Fruit fly (Drosophila melanogaster) whole organism, prepupa: Measurements from ENCODE around the gene Ulp1.

ENCODE experiments used
- Blimp-1 ChIP-seq: fragments of 200-800 bp; sonication (Bioruptor generic); optimal IDR thresholded peaks from 3 replicates; lab custom pipeline; 2017; ENCODE audit warnings: missing biosample characterization, missing genetic modification characterization, mild to moderate bottlenecking, moderate library complexity, missing genetic modification reagents
- CG10631 ChIP-seq: fragments of 200-800 bp; sonication (Bioruptor generic); optimal IDR thresholded peaks from 2 replicates; lab custom pipeline; 2016; ENCODE audit warnings: missing biosample characterization, missing genetic modification characterization
- CG11294 ChIP-seq: fragments of 200-800 bp; sonication (Bioruptor generic); IDR thresholded peaks from 2 replicates; pipeline ENCODE4 v1.3.6; 2022; ENCODE audit warnings: missing biosample characterization, missing genetic modification characterization
- CG11762 ChIP-seq: fragments of 200-800 bp; sonication (Bioruptor generic); optimal IDR thresholded peaks from 3 replicates; lab custom pipeline; 2016; ENCODE audit warnings: missing biosample characterization, missing genetic modification characterization; ENCODE audit not compliant: insufficient read depth
- CG15336 ChIP-seq: fragments of 200-800 bp; sonication (Bioruptor generic); IDR thresholded peaks from 2 replicates; pipeline ENCODE4 v1.3.6; 2022; ENCODE audit warnings: missing biosample characterization, missing genetic modification characterization
- CG3032 ChIP-seq: fragments of 200-800 bp; optimal IDR thresholded peaks from 2 replicates; lab custom pipeline; 2019; ENCODE audit warnings: missing biosample characterization, mild to moderate bottlenecking, missing genetic modification characterization, moderate library complexity
- CG32006 ChIP-seq: fragments of 200-800 bp; sonication (Bioruptor generic); optimal IDR thresholded peaks from 3 replicates; lab custom pipeline; 2017; ENCODE audit warnings: missing biosample characterization, mild to moderate bottlenecking, missing genetic modification characterization
- CG34406 ChIP-seq: fragments of 200-800 bp; sonication (Bioruptor generic); optimal IDR thresholded peaks from 3 replicates; lab custom pipeline; 2016; ENCODE audit warnings: missing biosample characterization, missing genetic modification characterization
- CG4318 ChIP-seq: fragments of 200-800 bp; sonication (Bioruptor generic); optimal IDR thresholded peaks from 3 replicates; lab custom pipeline; 2017; ENCODE audit warnings: missing biosample characterization, mild to moderate bottlenecking, missing genetic modification characterization
- CG6163 ChIP-seq: fragments of 200-800 bp; sonication (Bioruptor generic); IDR thresholded peaks from 3 replicates; pipeline ENCODE4 v1.3.6; 2022; ENCODE audit warnings: missing biosample characterization, missing genetic modification characterization
- CG6792 ChIP-seq: fragments of 200-800 bp; sonication (Bioruptor generic); optimal IDR thresholded peaks from 3 replicates; lab custom pipeline; 2016; ENCODE audit warnings: missing biosample characterization, missing genetic modification characterization
- CG7368 ChIP-seq: fragments of 200-800 bp; sonication (Bioruptor generic); optimal IDR thresholded peaks from 3 replicates; lab custom pipeline; 2016; ENCODE audit warnings: missing biosample characterization, missing genetic modification characterization
- CG9139 ChIP-seq: fragments of 200-800 bp; sonication (Bioruptor generic); optimal IDR thresholded peaks from 3 replicates; lab custom pipeline; 2017; ENCODE audit warnings: missing biosample characterization, mild to moderate bottlenecking, missing genetic modification characterization
- Eip75B ChIP-seq: fragments of 200-800 bp; sonication (Bioruptor generic); optimal IDR thresholded peaks from 3 replicates; lab custom pipeline; 2016; ENCODE audit warnings: missing biosample characterization, missing genetic modification characterization
- Ets96B ChIP-seq: fragments of 200-800 bp; optimal IDR thresholded peaks from 2 replicates; lab custom pipeline; 2019; ENCODE audit warnings: missing biosample characterization, mild to moderate bottlenecking, missing genetic modification characterization, moderate library complexity
- Gug ChIP-seq: fragments of 200-800 bp; sonication (Bioruptor generic); IDR thresholded peaks from 2 replicates; pipeline ENCODE4 v1.3.6; 2022; ENCODE audit warnings: missing biosample characterization, missing genetic modification characterization
- Hr38 ChIP-seq: sonication (Bioruptor generic); optimal IDR thresholded peaks from 2 replicates; lab custom pipeline; 2016; ENCODE audit warnings: missing biosample characterization, missing genetic modification characterization
- Hr39 ChIP-seq: fragments of 200-800 bp; sonication (Bioruptor generic); optimal IDR thresholded peaks from 2 replicates; lab custom pipeline; 2016; ENCODE audit warnings: missing biosample characterization, missing genetic modification characterization
- Hr4 ChIP-seq: fragments of 200-800 bp; sonication (Bioruptor generic); optimal IDR thresholded peaks from 3 replicates; lab custom pipeline; 2016; ENCODE audit warnings: missing biosample characterization, missing genetic modification characterization
- Lpt ChIP-seq: fragments of 200-800 bp; sonication (Bioruptor generic); optimal IDR thresholded peaks from 3 replicates; lab custom pipeline; 2016; ENCODE audit warnings: missing biosample characterization, missing genetic modification characterization
- Met ChIP-seq: fragments of 200-800 bp; sonication (Bioruptor generic); optimal IDR thresholded peaks from 3 replicates; lab custom pipeline; 2016; ENCODE audit warnings: missing biosample characterization, missing genetic modification characterization
- Sox102F ChIP-seq: fragments of 200-800 bp; sonication (Bioruptor generic); optimal IDR thresholded peaks from 2 replicates; lab custom pipeline; 2016; ENCODE audit warnings: missing biosample characterization, mild to moderate bottlenecking, missing genetic modification characterization
- Sox14 ChIP-seq: fragments of 200-800 bp; sonication (Bioruptor generic); optimal IDR thresholded peaks from 3 replicates; lab custom pipeline; 2016; ENCODE audit warnings: missing biosample characterization, missing genetic modification characterization
- esn ChIP-seq: fragments of 200-800 bp; sonication (Bioruptor generic); optimal IDR thresholded peaks from 2 replicates; lab custom pipeline; 2016; ENCODE audit warnings: missing biosample characterization, mild to moderate bottlenecking, missing genetic modification characterization, moderate library complexity
- fd85E ChIP-seq: fragments of 200-800 bp; sonication (Bioruptor generic); optimal IDR thresholded peaks from 3 replicates; lab custom pipeline; 2016; ENCODE audit warnings: missing biosample characterization, missing genetic modification characterization
- fkh ChIP-seq: fragments of 200-800 bp; sonication (Bioruptor generic); optimal IDR thresholded peaks from 3 replicates; lab custom pipeline; 2017; ENCODE audit warnings: missing biosample characterization, mild to moderate bottlenecking, missing genetic modification characterization, moderate library complexity
- lz ChIP-seq: fragments of 200-800 bp; sonication (Bioruptor generic); optimal IDR thresholded peaks from 3 replicates; lab custom pipeline; 2016; ENCODE audit warnings: missing biosample characterization, missing genetic modification characterization
- spab ChIP-seq: fragments of 200-800 bp; sonication (Bioruptor generic); optimal IDR thresholded peaks from 2 replicates; lab custom pipeline; 2017; ENCODE audit warnings: missing biosample characterization, mild to moderate bottlenecking, missing genetic modification characterization, missing genetic modification reagents
- ss ChIP-seq, 2 experiments: fragments of 200-800 bp; sonication (Bioruptor generic); optimal IDR thresholded peaks; 2 replicates in 1 of 2; 3 replicates in 1 of 2; lab custom pipeline; 2017 to 2018; ENCODE audit warnings: mild to moderate bottlenecking in 2 of 2, missing biosample characterization in 2 of 2, missing genetic modification characterization in 2 of 2, moderate library complexity in 1 of 2
- svp ChIP-seq: fragments of 200-800 bp; sonication (Bioruptor generic); peaks from one replicate; lab custom pipeline; 2016; ENCODE audit warnings: missing biosample characterization, missing genetic modification characterization
- topi ChIP-seq: fragments of 200-800 bp; sonication (Bioruptor generic); optimal IDR thresholded peaks from 3 replicates; lab custom pipeline; 2016; ENCODE audit warnings: missing biosample characterization, missing genetic modification characterization
- vri ChIP-seq: fragments of 200-800 bp; sonication (Bioruptor generic); optimal IDR thresholded peaks from 3 replicates; lab custom pipeline; 2016; ENCODE audit warnings: missing biosample characterization, mild to moderate bottlenecking, missing genetic modification characterization

Gene Ulp1

DNA sequence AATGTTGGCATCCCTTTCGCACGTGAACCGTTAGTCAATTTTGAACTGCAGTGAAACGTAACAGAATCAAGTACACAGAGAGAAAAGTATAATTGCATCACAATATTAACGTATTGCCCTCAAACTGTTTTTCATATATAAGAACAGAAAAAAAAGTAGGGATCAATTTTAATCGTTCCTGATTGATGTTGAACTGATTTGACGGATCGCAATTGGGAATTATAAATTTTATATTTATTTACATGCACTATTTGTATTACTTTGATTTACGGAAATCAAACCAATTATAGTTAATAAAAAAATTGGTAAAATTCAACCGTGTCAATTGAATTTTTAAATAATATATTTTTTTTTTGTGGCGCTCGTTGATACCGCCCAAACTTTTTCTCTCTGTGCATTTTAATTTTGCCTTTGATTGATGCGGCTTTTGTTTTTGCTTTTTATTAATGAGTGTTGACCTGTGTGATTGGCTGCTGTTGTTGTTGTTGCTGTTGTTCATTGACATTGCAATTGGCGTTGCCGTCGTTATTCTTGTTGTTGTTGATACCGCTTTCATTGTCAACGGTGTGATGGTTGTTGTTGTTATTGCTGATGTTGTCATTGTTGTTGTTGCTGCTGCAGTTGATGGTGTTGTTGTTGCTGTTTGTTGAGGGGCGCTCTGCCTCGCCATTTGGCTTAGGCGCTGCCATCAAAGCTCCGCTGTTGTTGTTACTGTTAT lies 55.3 kb downstream of the Ulp1 start (continued):
- TF ChIP-seq esn (GFP tag; lab: Kevin White, UChicago) (peak; percentile 84), CG6792 (GFP tag; lab: Kevin White, UChicago) (peak; percentile 76), fkh (GFP tag; lab: Kevin White, UChicago) (no peak), Hr38 (GFP tag; lab: Kevin White, UChicago) (no peak), vri (GFP tag; lab: Kevin White, UChicago) (peak; percentile 37), CG11294 (GFP tag; lab: Robert Waterston, UW) (0 out of 2 replicates have a peak, but pooled peaks have one; percentile 47), ss (GFP tag; optimal IDR thresholded peaks at IDR 0.05; lab: Kevin White, UChicago) (peak in 1 of 2 experiments; percentile 49), lz (peak; percentile 79), CG3032 (tag; lab: Kevin White, UChicago) (peak; percentile 52), Lpt (GFP tag; lab: Kevin White, UChicago) (peak; percentile 32), CG15336 (GFP tag; lab: Robert Waterston, UW) (peak; percentile 77), CG9139 (GFP tag; lab: Kevin White, UChicago) (no peak), spab (GFP tag; lab: Kevin White, UChicago) (peak; percentile 48), CG4318 (GFP tag; lab: Kevin White, UChicago) (peak; percentile 65), Hr4 (GFP tag; lab: Kevin White, UChicago) (peak; percentile 76), Sox102F (GFP tag; lab: Kevin White, UChicago) (peak; percentile 75), Hr39 (GFP tag; lab: Kevin White, UChicago) (peak; percentile 62), topi (peak; percentile 86), Sox14 (GFP tag; lab: Kevin White, UChicago) (peak; percentile 58), CG10631 (GFP tag; lab: Kevin White, UChicago) (peak; percentile 66), Eip75B (GFP tag; lab: Kevin White, UChicago) (peak; percentile 60), Ets96B (peak; percentile 44), fd85E (GFP tag; lab: Kevin White, UChicago) (no peak), Blimp-1 (GFP tag; lab: Kevin White, UChicago) (peak; percentile 16), CG34406 (GFP tag; lab: Kevin White, UChicago) (peak; percentile 80), CG6163 (GFP tag; lab: Robert Waterston, UW) (peak; percentile 55; the same call in 2 of the 3 replicates), CG11762 (GFP tag; lab: Kevin White, UChicago) (peak; percentile 58), Met (GFP tag; lab: Kevin White, UChicago) (peak; percentile 83), Gug (GFP tag; lab: Robert Waterston, UW) (peak; percentile 50), CG32006 (GFP tag; lab: Kevin White, UChicago) (peak; percentile 85), svp (GFP tag; lab: Kevin White, UChicago) (peak; percentile 98), CG7368 (peak; percentile 59)
